Fruit fly (Drosophila melanogaster): ENCODE results near the gene GstD4.
A peak's percentile ranks its signal among the peaks of the same experiment; 100 is the strongest.

Gene GstD4

dm6 chr3R:12369135-12369792, 4.6 kb upstream of the GstD4 start, which contains the start of gene GstD1 (continued):
- TF ChIP-seq CG3032 (tag; optimal IDR thresholded peaks at IDR 0.05) (peak; percentile 45), spab (GFP tag; optimal IDR thresholded peaks at IDR 0.05) (peak; percentile 25), svp (GFP tag) (peak; percentile 79), CG32006 (GFP tag; optimal IDR thresholded peaks at IDR 0.05) (peak; percentile 89), CG8632 (GFP tag; optimal IDR thresholded peaks at IDR 0.05) (no peak), cyc (GFP tag; optimal IDR thresholded peaks at IDR 0.05) (peak; percentile 60), CG8319 (GFP tag; optimal IDR thresholded peaks at IDR 0.05) (no peak), CG6808 (GFP tag; optimal IDR thresholded peaks at IDR 0.05) (peak; percentile 51), Blimp-1 (GFP tag; optimal IDR thresholded peaks at IDR 0.05) (no peak), Sox15 (GFP tag; optimal IDR thresholded peaks at IDR 0.05) (peak; percentile 10), CG11762 (GFP tag; optimal IDR thresholded peaks at IDR 0.05; ENCODE audit: insufficient read depth) (peak; percentile 30), CG6163 (GFP tag; IDR thresholded peaks at IDR 0.05) (peak; percentile 69), CG11902 (GFP tag; optimal IDR thresholded peaks at IDR 0.05) (no peak), CG11294 (GFP tag; IDR thresholded peaks at IDR 0.05) (peak; percentile 59), achi (GFP tag; optimal IDR thresholded peaks at IDR 0.05) (peak; percentile 74), Hr4 (GFP tag; optimal IDR thresholded peaks at IDR 0.05) (peak; percentile 83), topi (GFP tag; optimal IDR thresholded peaks at IDR 0.05) (peak; percentile 48), fkh (GFP tag; optimal IDR thresholded peaks at IDR 0.05) (peak; percentile 62), CG9139 (GFP tag; optimal IDR thresholded peaks at IDR 0.05) (peak; percentile 36), CG31627 (GFP tag; optimal IDR thresholded peaks at IDR 0.05) (peak; percentile 47), Eip75B (GFP tag; optimal IDR thresholded peaks at IDR 0.05) (peak; percentile 35), CG6854 (GFP tag; optimal IDR thresholded peaks at IDR 0.05) (no peak), Eip78C (GFP tag) (peak; percentile 89), CG8119 (GFP tag; IDR thresholded peaks at IDR 0.05) (peak; percentile 72), dac (GFP tag; optimal IDR thresholded peaks at IDR 0.05) (peak; percentile 47), Ets21C (GFP tag; optimal IDR thresholded peaks at IDR 0.05) (peak; percentile 39), Sox102F (GFP tag; optimal IDR thresholded peaks at IDR 0.05) (peak; percentile 2), salr (GFP tag; optimal IDR thresholded peaks at IDR 0.05) (peak in 1 of 2 experiments; percentile 81), Smox (GFP tag; optimal IDR thresholded peaks at IDR 0.05) (peak; percentile 36), Hr38 (GFP tag; optimal IDR thresholded peaks at IDR 0.05) (no peak), CG10669 (GFP tag; optimal IDR thresholded peaks at IDR 0.05) (peak; percentile 40), CG1621 (tag; optimal IDR thresholded peaks at IDR 0.05) (no peak), CG15336 (GFP tag; IDR thresholded peaks at IDR 0.05) (peak; percentile 76), Eip93F (GFP tag; optimal IDR thresholded peaks at IDR 0.05) (no peak), dsx (GFP tag; optimal IDR thresholded peaks at IDR 0.05; ENCODE audit: poor library complexity, severe bottlenecking) (peak; percentile 20), CG4318 (GFP tag; optimal IDR thresholded peaks at IDR 0.05) (peak; percentile 76), ss (GFP tag; optimal IDR thresholded peaks at IDR 0.05) (peak; percentile 3 to 53), CG6792 (GFP tag; optimal IDR thresholded peaks at IDR 0.05) (peak; percentile 21), CG10631 (GFP tag; optimal IDR thresholded peaks at IDR 0.05) (peak; percentile 61)

- TF ChIP-seq CG10669 (GFP tag; optimal IDR thresholded peaks at IDR 0.05) (no peak), CG6854 (GFP tag; optimal IDR thresholded peaks at IDR 0.05) (peak; percentile 10), CG10631 (GFP tag; optimal IDR thresholded peaks at IDR 0.05) (peak; percentile 28), svp (GFP tag) (peak; percentile 57), Ets96B (tag; optimal IDR thresholded peaks at IDR 0.05) (no peak), fkh (GFP tag; optimal IDR thresholded peaks at IDR 0.05) (peak; percentile 59)
These were observed 3.9 kb upstream of the GstD4 start for dm6 chr3R:12369793-12370642.
